Worm (Caenorhabditis elegans): ENCODE data around the gene nlp-33.

Gene nlp-33

DNA sequence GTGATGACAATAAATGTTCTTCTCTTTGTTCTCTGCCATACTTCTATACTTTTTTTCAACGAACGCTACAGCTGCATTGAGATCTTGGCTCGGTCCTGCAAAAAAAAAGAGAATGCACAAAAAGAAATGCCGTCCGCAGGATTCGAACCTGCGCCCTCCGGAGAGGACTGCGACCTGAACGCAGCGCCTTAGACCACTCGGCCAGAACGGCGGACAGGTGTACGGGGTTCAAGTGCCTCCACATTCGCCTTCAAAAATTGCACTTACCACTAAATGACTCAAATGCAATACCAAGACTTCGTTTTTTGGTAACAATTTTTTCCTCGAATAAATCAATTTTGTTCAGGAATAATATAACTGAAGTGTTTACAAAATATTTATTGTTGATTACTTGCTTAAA is 27.5 kb downstream of the nlp-33 start (continued):
- no peak for TF ChIP-seq B0019.2 (GFP tag; conservative IDR thresholded peaks at IDR 0.05)
- no peak for TF ChIP-seq ekl-4 (GFP tag; IDR thresholded peaks at IDR 0.05)
- TF ChIP-seq Y56A3A.18 (GFP tag; IDR thresholded peaks at IDR 0.05): peak; percentile 66; the same call in 1 of the 2 replicates
- TF ChIP-seq T26A5.8 (tag; optimal IDR thresholded peaks at IDR 0.05): no peak
- no peak for TF ChIP-seq T07F8.4 (tag; optimal IDR thresholded peaks at IDR 0.05)
- TF ChIP-seq D2030.7 (GFP tag; IDR thresholded peaks at IDR 0.05): peak; percentile 15; the same call in 1 of the 2 replicates
- TF ChIP-seq ztf-6 (GFP tag; IDR thresholded peaks at IDR 0.05): no peak
- no peak for TF ChIP-seq ztf-18 (tag; optimal IDR thresholded peaks at IDR 0.05)
- no peak for TF ChIP-seq ZK185.1 (tag; optimal IDR thresholded peaks at IDR 0.05; ENCODE audit: poor library complexity, severe bottlenecking)
- TF ChIP-seq zfh-2 (GFP tag; conservative IDR thresholded peaks at IDR 0.05): peak; percentile 79
- TF ChIP-seq madf-10 (tag; optimal IDR thresholded peaks at IDR 0.05): no peak
- no peak for TF ChIP-seq egl-18 (GFP tag; IDR thresholded peaks at IDR 0.05)
- TF ChIP-seq pha-4 (tag; optimal IDR thresholded peaks at IDR 0.05): no peak

DNA sequence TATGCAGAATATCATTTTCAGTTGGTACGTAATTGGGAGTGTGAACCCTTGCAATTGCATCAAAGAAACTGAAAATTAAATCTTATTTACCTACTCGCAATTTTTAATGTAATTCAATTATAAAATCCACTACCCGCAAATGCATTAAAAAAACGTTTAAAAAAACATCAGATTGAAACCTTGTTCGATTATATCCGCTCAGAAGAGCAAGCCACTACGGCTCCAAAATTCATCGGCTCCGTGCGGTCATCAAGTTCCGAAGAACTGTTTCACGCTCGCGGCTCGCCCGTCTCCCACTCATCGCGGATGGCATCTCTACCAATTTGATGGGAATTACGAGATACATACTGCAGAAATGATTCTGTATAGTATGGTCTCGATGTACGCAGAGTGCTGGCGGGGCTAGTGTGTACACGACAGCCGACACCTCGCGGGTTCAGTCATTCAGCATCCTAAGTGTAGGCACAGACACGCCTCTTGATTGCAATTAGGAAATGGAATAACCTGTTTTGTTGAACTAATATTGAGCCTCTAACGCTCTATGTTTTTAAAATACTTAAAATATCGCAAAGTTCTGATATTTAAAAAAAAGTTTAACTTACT is 28.3 kb downstream of the nlp-33 start:
- peak; percentile 87 for TF ChIP-seq snpc-1.3 (tag; optimal IDR thresholded peaks at IDR 0.05; ENCODE audit: insufficient read depth)
- peak; percentile 22 for TF ChIP-seq mes-4 (tag; optimal IDR thresholded peaks at IDR 0.05)
- TF ChIP-seq F33H1.4 (GFP tag; IDR thresholded peaks at IDR 0.05): peak; percentile 43
- TF ChIP-seq unc-130 (GFP tag; optimal IDR thresholded peaks at IDR 0.05): peak; percentile 0
- peak; percentile 86; the same call in 1 of the 2 replicates for TF ChIP-seq F39B2.1 (GFP tag; IDR thresholded peaks at IDR 0.05)
- peak; percentile 81 for TF ChIP-seq him-1 (tag; optimal IDR thresholded peaks at IDR 0.05)
- TF ChIP-seq hsf-1 (GFP tag; IDR thresholded peaks at IDR 0.05): 0 out of 2 replicates have a peak, but pooled peaks have one; percentile 46
- TF ChIP-seq attf-6 (GFP tag; IDR thresholded peaks at IDR 0.05): peak; percentile 90
- TF ChIP-seq snpc-4 (GFP tag; optimal IDR thresholded peaks at IDR 0.05): peak; percentile 95
- TF ChIP-seq snpc-4 (tag; optimal IDR thresholded peaks at IDR 0.05): peak; percentile 94 to 99 (median 98)
- peak; percentile 67; the same call in 1 of the 2 replicates for TF ChIP-seq B0336.3 (GFP tag; IDR thresholded peaks at IDR 0.05)
- TF ChIP-seq mcd-1 (GFP tag; IDR thresholded peaks at IDR 0.05): peak; percentile 65
- peak; percentile 78 for TF ChIP-seq tbp1 (GFP tag; optimal IDR thresholded peaks at IDR 0.05)
- 0 out of 2 replicates have a peak, but pooled peaks have one; percentile 38 for TF ChIP-seq egl-44 (GFP tag; IDR thresholded peaks at IDR 0.05)
- peak; percentile 73 for TF ChIP-seq F49E8.2 (tag; optimal IDR thresholded peaks at IDR 0.05; ENCODE audit: insufficient read depth)
- peak; percentile 85; the same call in 1 of the 2 replicates for TF ChIP-seq ekl-4 (GFP tag; IDR thresholded peaks at IDR 0.05)
- peak; percentile 91 for TF ChIP-seq rcor-1 (GFP tag; IDR thresholded peaks at IDR 0.05)
- TF ChIP-seq tlf-1 (GFP tag; optimal IDR thresholded peaks at IDR 0.05): peak; percentile 6
- TF ChIP-seq lin-54 (GFP tag; optimal IDR thresholded peaks at IDR 0.05): peak; percentile 56
- TF ChIP-seq madf-8 (GFP tag; conservative IDR thresholded peaks at IDR 0.05): peak; percentile 54; the same call in 1 of the 2 replicates
- 0 out of 2 replicates have a peak, but pooled peaks have one; percentile 15 for TF ChIP-seq egrh-3 (GFP tag; IDR thresholded peaks at IDR 0.05)
- TF ChIP-seq nfya-2 (GFP tag; IDR thresholded peaks at IDR 0.05): 0 out of 2 replicates have a peak, but pooled peaks have one; percentile 53
- peak; percentile 44; the same call in 1 of the 2 replicates for TF ChIP-seq ceh-100 (GFP tag; IDR thresholded peaks at IDR 0.05)
- peak; percentile 93 for TF ChIP-seq D2030.7 (GFP tag; IDR thresholded peaks at IDR 0.05)
- peak; percentile 94 for TF ChIP-seq snpc-3.4 (tag; optimal IDR thresholded peaks at IDR 0.05)
- peak; percentile 16 for TF ChIP-seq ztf-18 (tag; optimal IDR thresholded peaks at IDR 0.05)
- TF ChIP-seq snpc-1.1 (tag; optimal IDR thresholded peaks at IDR 0.05; ENCODE audit: insufficient read depth): peak; percentile 96
- TF ChIP-seq Y53G8AR.9 (GFP tag; conservative IDR thresholded peaks at IDR 0.05): 0 out of 2 replicates have a peak, but pooled peaks have one; percentile 81
- TF ChIP-seq Y95B8A.8 (GFP tag; IDR thresholded peaks at IDR 0.05): 0 out of 2 replicates have a peak, but pooled peaks have one; percentile 44
- TF ChIP-seq repo-1 (tag; optimal IDR thresholded peaks at IDR 0.05): peak; percentile 8
- TF ChIP-seq Y53F4B.3 (GFP tag; IDR thresholded peaks at IDR 0.05): 0 out of 2 replicates have a peak, but pooled peaks have one; percentile 21
- peak; percentile 26 for TF ChIP-seq B0261.1 (tag; optimal IDR thresholded peaks at IDR 0.05)
- TF ChIP-seq hrde-1 (tag; optimal IDR thresholded peaks at IDR 0.05; ENCODE audit: borderline replicate concordance): peak; percentile 67
- TF ChIP-seq hmg-1.2 (GFP tag; IDR thresholded peaks at IDR 0.05): peak; percentile 88

All from whole organism, young adult.